Worm (Caenorhabditis elegans): ENCODE measurements around the gene flcn-1.

DNA sequence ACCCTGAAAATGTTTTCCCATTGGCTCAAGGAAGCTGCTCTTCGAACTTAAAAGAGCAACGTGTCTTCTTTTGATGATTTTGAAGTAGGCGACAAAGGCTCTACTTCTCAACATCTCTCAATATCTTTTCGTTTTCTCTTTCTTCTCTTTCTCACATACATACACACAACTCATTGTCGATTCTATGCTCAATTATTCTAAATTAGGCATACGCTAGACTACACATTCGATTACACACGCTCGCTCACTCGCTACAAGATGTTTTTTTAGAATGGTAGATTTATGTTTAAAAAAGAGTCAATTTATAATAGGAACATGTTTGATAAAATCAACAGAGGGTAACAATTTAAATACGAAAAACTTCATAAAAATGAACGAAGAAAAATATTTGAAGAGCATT lies 13.0 kb downstream of the flcn-1 start:
- TF ChIP-seq ref-1 (GFP tag; conservative IDR thresholded peaks at IDR 0.05) (no peak), flt-1 (GFP tag; IDR thresholded peaks at IDR 0.05) (no peak)

Measured in whole organism, midembryonic.